Fruit fly (Drosophila melanogaster) Kc167 (cell line): ENCODE data around the gene CG7506.

Experiments used
- Sin3A ChIP-seq: fragments of >200 bp; optimal IDR thresholded peaks from 2 replicates; lab custom pipeline; 2018; ENCODE audit warnings: missing external identifiers
- h ChIP-seq: fragments of >200 bp; optimal IDR thresholded peaks from 3 replicates; lab custom pipeline; 2018; ENCODE audit warnings: missing external identifiers
- insv ChIP-seq: fragments of >200 bp; optimal IDR thresholded peaks from 3 replicates; lab custom pipeline; 2018; ENCODE audit warnings: missing external identifiers
- psq ChIP-seq: fragments of >200 bp; optimal IDR thresholded peaks from 2 replicates; lab custom pipeline; 2017; ENCODE audit warnings: missing external identifiers
- ttk ChIP-seq: sonication (Bioruptor generic); optimal IDR thresholded peaks from 2 replicates; lab custom pipeline; 2017; ENCODE audit warnings: missing external identifiers

- TF ChIP-seq ttk (no peak), psq (lab: Kevin White, UChicago) (no peak), insv (lab: Kevin White, UChicago) (no peak), Sin3A (lab: Kevin White, UChicago) (no peak), h (lab: Kevin White, UChicago) (no peak)
These were observed 23.9 kb downstream of the CG7506 start for dm6 chr3L:7617436-7617979.
